Worm (Caenorhabditis elegans): ENCODE measurements around the gene ZK1320.2.

Gene ZK1320.2

ce11 chrII:9690067-9690632 lies 31.3 kb upstream of the ZK1320.2 start:
- TF ChIP-seq zfh-2 (GFP tag; conservative IDR thresholded peaks at IDR 0.05) (no peak), dpff-1 (tag; optimal IDR thresholded peaks at IDR 0.05) (no peak), D2030.7 (GFP tag; IDR thresholded peaks at IDR 0.05) (no peak), ztf-6 (GFP tag; IDR thresholded peaks at IDR 0.05) (no peak), ceh-40 (GFP tag; IDR thresholded peaks at IDR 0.05) (no peak), bed-2 (GFP tag; IDR thresholded peaks at IDR 0.05) (no peak), K12H6.12 (tag; optimal IDR thresholded peaks at IDR 0.05) (no peak), egrh-3 (GFP tag; IDR thresholded peaks at IDR 0.05) (no peak), bed-1 (GFP tag; IDR thresholded peaks at IDR 0.05) (no peak)

ce11 chrII:9686663-9687193 lies 27.9 kb upstream of the ZK1320.2 start, which contains the start of gene ZK1320.9:
ZK1320.9 (minus strand) TSS chrII:9686713.
- TF ChIP-seq nhr-80 (tag; optimal IDR thresholded peaks at IDR 0.05) (peak; percentile 31), efl-1 (GFP tag; optimal IDR thresholded peaks at IDR 0.05) (no peak), ama-1 (optimal IDR thresholded peaks at IDR 0.05) (no peak), ama-1 (GFP tag; optimal IDR thresholded peaks at IDR 0.05) (no peak), hlh-12 (tag; optimal IDR thresholded peaks at IDR 0.05) (no peak), attf-3 (GFP tag; conservative IDR thresholded peaks at IDR 0.05) (peak; percentile 66), nhr-27 (tag; optimal IDR thresholded peaks at IDR 0.05) (no peak), lin-40 (tag; optimal IDR thresholded peaks at IDR 0.05) (peak; percentile 16), bed-2 (GFP tag; IDR thresholded peaks at IDR 0.05) (no peak), ets-4 (GFP tag; optimal IDR thresholded peaks at IDR 0.05) (no peak), F37B4.10 (GFP tag; IDR thresholded peaks at IDR 0.05) (no peak), madf-8 (GFP tag; conservative IDR thresholded peaks at IDR 0.05) (no peak), ztf-3 (GFP tag; optimal IDR thresholded peaks at IDR 0.05) (no peak), ztf-18 (tag; optimal IDR thresholded peaks at IDR 0.05) (no peak), attf-6 (GFP tag; IDR thresholded peaks at IDR 0.05) (no peak), egrh-3 (GFP tag; IDR thresholded peaks at IDR 0.05) (no peak), dpl-1 (GFP tag; optimal IDR thresholded peaks at IDR 0.05) (no peak), F23B12.7 (tag; optimal IDR thresholded peaks at IDR 0.05; ENCODE audit: insufficient read depth) (peak; percentile 7), ztf-26 (tag; optimal IDR thresholded peaks at IDR 0.05) (peak; percentile 14), mcd-1 (GFP tag; IDR thresholded peaks at IDR 0.05) (no peak), ceh-27 (GFP tag; optimal IDR thresholded peaks at IDR 0.05) (no peak), ceh-79 (tag; optimal IDR thresholded peaks at IDR 0.05) (no peak), F55B11.4 (tag; optimal IDR thresholded peaks at IDR 0.05; ENCODE audit: borderline replicate concordance, insufficient read depth) (no peak), hmg-1.2 (GFP tag; IDR thresholded peaks at IDR 0.05) (peak; percentile 69), B0336.3 (GFP tag; IDR thresholded peaks at IDR 0.05) (no peak)

ce11 chrII:9684175-9684574 lies 25.4 kb upstream of the ZK1320.2 start:
- TF ChIP-seq hrde-1 (tag; optimal IDR thresholded peaks at IDR 0.05; ENCODE audit: borderline replicate concordance) (no peak), let-526 (GFP tag; IDR thresholded peaks at IDR 0.05) (no peak), F10E7.11 (tag; optimal IDR thresholded peaks at IDR 0.05) (no peak), hlh-26 (GFP tag; conservative IDR thresholded peaks at IDR 0.05) (no peak), lin-35 (GFP tag; optimal IDR thresholded peaks at IDR 0.05) (no peak), F37B4.10 (GFP tag; IDR thresholded peaks at IDR 0.05) (no peak), snpc-4 (GFP tag; optimal IDR thresholded peaks at IDR 0.05) (no peak), snpc-4 (tag; optimal IDR thresholded peaks at IDR 0.05) (no peak), hmg-20 (GFP tag; IDR thresholded peaks at IDR 0.05) (no peak), chd-7 (tag; optimal IDR thresholded peaks at IDR 0.05) (no peak), dox-1 (GFP tag; IDR thresholded peaks at IDR 0.05) (no peak), madf-6 (GFP tag; IDR thresholded peaks at IDR 0.05) (no peak), egrh-3 (GFP tag; IDR thresholded peaks at IDR 0.05) (no peak)

All from whole organism, young adult.